Worm (Caenorhabditis elegans): ENCODE data around the gene srd-48.

- TF ChIP-seq ceh-88 (GFP tag; IDR thresholded peaks at IDR 0.05) (no peak), nhr-28 (tag; optimal IDR thresholded peaks at IDR 0.05) (no peak), unc-86 (tag; optimal IDR thresholded peaks at IDR 0.05) (no peak), egl-27 (tag; optimal IDR thresholded peaks at IDR 0.05) (no peak), hpl-2 (GFP tag; optimal IDR thresholded peaks at IDR 0.05) (no peak), nhr-85 (tag) (no peak), snpc-4 (tag; optimal IDR thresholded peaks at IDR 0.05) (no peak)
These were observed 22.1 kb upstream of the srd-48 start for ce11 chrX:12313779-12314178.
